Fruit fly (Drosophila melanogaster): ENCODE measurements around the gene kto.

Gene kto

DNA sequence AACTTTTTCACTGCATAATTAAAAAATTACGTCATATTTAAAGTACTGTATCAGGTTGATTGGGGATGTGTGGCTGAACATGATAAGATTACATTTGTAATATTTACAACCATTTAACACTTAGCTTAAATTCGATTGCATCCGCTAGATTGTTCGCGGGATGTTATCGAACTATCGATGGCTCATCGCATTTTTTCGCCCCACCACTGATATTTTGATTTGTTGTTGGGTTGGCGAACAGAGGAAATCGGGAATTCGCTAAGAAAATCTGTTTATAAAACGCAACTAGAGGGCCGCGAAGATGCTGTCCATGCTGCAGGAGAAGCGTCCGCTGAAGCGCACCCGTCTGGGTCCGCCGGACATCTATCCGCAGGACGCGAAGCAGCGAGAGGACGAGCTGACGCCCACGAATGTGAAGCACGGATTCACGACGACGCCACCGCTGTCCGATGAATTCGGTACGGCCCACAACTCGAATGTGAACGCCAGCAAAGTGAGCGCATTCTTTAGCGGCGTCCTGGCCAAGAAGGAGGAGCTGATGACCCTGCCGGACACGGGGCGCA lies at the start of gene kto (continued):
- TF ChIP-seq CG9876 (GFP tag; optimal IDR thresholded peaks at IDR 0.05) (no peak), CG6254 (GFP tag; optimal IDR thresholded peaks at IDR 0.05) (no peak), ato (GFP tag; IDR thresholded peaks at IDR 0.05; ENCODE audit: partially characterized antibody) (peak; percentile 86), nom (GFP tag; optimal IDR thresholded peaks at IDR 0.05) (no peak), CG2116 (GFP tag; optimal IDR thresholded peaks at IDR 0.05) (peak; percentile 52), gsb (GFP tag; IDR thresholded peaks at IDR 0.05) (no peak), CG6813 (GFP tag; optimal IDR thresholded peaks at IDR 0.05) (no peak), eyg (GFP tag; optimal IDR thresholded peaks at IDR 0.05) (no peak)

DNA sequence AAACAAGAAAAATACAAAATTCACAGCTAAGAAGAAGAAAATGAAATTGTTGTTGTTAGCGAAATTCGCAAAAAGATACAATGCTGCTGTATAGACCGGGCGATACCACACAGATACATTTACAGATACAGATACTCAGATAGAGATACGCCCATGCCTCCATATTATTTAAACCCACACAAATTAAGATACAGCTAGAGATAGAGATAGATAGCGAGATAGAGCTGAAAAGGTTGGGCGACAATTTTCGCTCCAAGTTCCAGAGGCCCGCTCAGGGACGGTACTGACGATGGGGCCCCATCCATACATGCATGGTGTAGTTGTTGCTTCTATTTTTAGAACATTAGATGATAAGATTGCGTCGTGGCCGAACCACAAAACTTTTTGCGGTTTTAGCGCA lies 48.8 kb upstream of the kto start:
- TF ChIP-seq CG17802 (tag; optimal IDR thresholded peaks at IDR 0.05) (no peak), MBD-R2 (GFP tag; IDR thresholded peaks at IDR 0.05) (no peak), CG2116 (GFP tag; optimal IDR thresholded peaks at IDR 0.05) (no peak), B-H2 (GFP tag; optimal IDR thresholded peaks at IDR 0.05) (peak; percentile 13), tin (GFP tag; optimal IDR thresholded peaks at IDR 0.05) (no peak), gt (GFP tag; IDR thresholded peaks at IDR 0.05) (no peak), luna (GFP tag; optimal IDR thresholded peaks at IDR 0.05) (no peak), aop (GFP tag; IDR thresholded peaks at IDR 0.05) (no peak), Dfd (GFP tag; optimal IDR thresholded peaks at IDR 0.05) (no peak), CG10462 (GFP tag; optimal IDR thresholded peaks at IDR 0.05) (no peak), Blimp-1 (GFP tag; optimal IDR thresholded peaks at IDR 0.05) (no peak), sug (tag; optimal IDR thresholded peaks at IDR 0.05) (peak; percentile 70), CG13894 (tag; optimal IDR thresholded peaks at IDR 0.05) (peak; percentile 68), cg (GFP tag; optimal IDR thresholded peaks at IDR 0.05) (peak; percentile 52), CG14710 (tag; optimal IDR thresholded peaks at IDR 0.05) (no peak), Rfx (GFP tag; IDR thresholded peaks at IDR 0.05) (peak; percentile 11; the same call in 1 of the 2 replicates), Gug (GFP tag; IDR thresholded peaks at IDR 0.05) (no peak), CG6791 (GFP tag; IDR thresholded peaks at IDR 0.05; ENCODE audit: partially characterized antibody) (no peak), slou (GFP tag; optimal IDR thresholded peaks at IDR 0.05) (no peak), CG2129 (GFP tag; IDR thresholded peaks at IDR 0.05; ENCODE audit: partially characterized antibody) (no peak), Six4 (GFP tag; optimal IDR thresholded peaks at IDR 0.05) (no peak), Hand (GFP tag; optimal IDR thresholded peaks at IDR 0.05) (no peak), CG1603 (tag; optimal IDR thresholded peaks at IDR 0.05) (no peak), CG15479 (GFP tag; optimal IDR thresholded peaks at IDR 0.05) (peak; percentile 30), CG10543 (GFP tag; optimal IDR thresholded peaks at IDR 0.05) (peak; percentile 46), Med (GFP tag) (peak; percentile 71), CG33557 (GFP tag; optimal IDR thresholded peaks at IDR 0.05) (no peak), disco-r (GFP tag; optimal IDR thresholded peaks at IDR 0.05) (no peak), CG15011 (GFP tag; optimal IDR thresholded peaks at IDR 0.05) (no peak), CG34376 (GFP tag; optimal IDR thresholded peaks at IDR 0.05) (peak; percentile 21), gsb (GFP tag; IDR thresholded peaks at IDR 0.05) (no peak), Opbp (GFP tag; IDR thresholded peaks at IDR 0.05; ENCODE audit: partially characterized antibody) (no peak), gem (tag; optimal IDR thresholded peaks at IDR 0.05) (no peak), HmgZ (tag; optimal IDR thresholded peaks at IDR 0.05) (peak; percentile 17), CG32532 (GFP tag; IDR thresholded peaks at IDR 0.05) (0 out of 2 replicates have a peak, but pooled peaks have one; percentile 7), mirr (GFP tag; optimal IDR thresholded peaks at IDR 0.05) (peak; percentile 40), Oli (tag; optimal IDR thresholded peaks at IDR 0.05) (no peak), exex (tag; optimal IDR thresholded peaks at IDR 0.05) (peak; percentile 50), grn (GFP tag; optimal IDR thresholded peaks at IDR 0.05) (peak; percentile 84), CG30403 (GFP tag; optimal IDR thresholded peaks at IDR 0.05) (no peak), CG7745 (tag; optimal IDR thresholded peaks at IDR 0.05) (no peak), ato (GFP tag; IDR thresholded peaks at IDR 0.05; ENCODE audit: partially characterized antibody) (no peak), Meics (GFP tag; optimal IDR thresholded peaks at IDR 0.05) (no peak)

Measured in whole organism, embryonic.